Fruit fly (Drosophila melanogaster) whole organism, embryonic: ENCODE results near the gene CG10365.

Source experiments
- Aef1 ChIP-seq: fragments of 200-800 bp; sonication (Bioruptor generic); IDR thresholded peaks from 3 replicates; pipeline ENCODE4 v1.3.6; 2022; ENCODE audit warnings: missing biosample characterization, missing genetic modification characterization
- CG10321 ChIP-seq: fragments of 200-800 bp; sonication (Bioruptor generic); IDR thresholded peaks from 2 replicates; pipeline ENCODE4 v1.3.6; 2022; ENCODE audit warnings: missing biosample characterization, missing genetic modification characterization
- CG10366 ChIP-seq: fragments of 200-800 bp; sonication (Bioruptor generic); IDR thresholded peaks from 2 replicates; pipeline ENCODE4 v1.3.6; 2022; ENCODE audit warnings: missing biosample characterization, missing genetic modification characterization
- CG10565 ChIP-seq: fragments of 200-800 bp; sonication (Bioruptor generic); optimal IDR thresholded peaks from 3 replicates; lab custom pipeline; 2016; ENCODE audit warnings: missing biosample characterization, mild to moderate bottlenecking, missing genetic modification characterization
- CG11398 ChIP-seq: fragments of 200-800 bp; sonication (Bioruptor generic); optimal IDR thresholded peaks from 2 replicates; lab custom pipeline; 2016; ENCODE audit warnings: missing biosample characterization, missing genetic modification characterization
- CG11723 ChIP-seq: fragments of 200-800 bp; sonication (Bioruptor generic); optimal IDR thresholded peaks from 2 replicates; lab custom pipeline; 2017; ENCODE audit warnings: missing biosample characterization, mild to moderate bottlenecking, missing genetic modification characterization
- CG13296 ChIP-seq: fragments of 200-800 bp; sonication (Bioruptor generic); optimal IDR thresholded peaks from 3 replicates; lab custom pipeline; 2018; ENCODE audit warnings: missing biosample characterization, mild to moderate bottlenecking, missing genetic modification characterization
- CG15269 ChIP-seq: fragments of 200-800 bp; sonication (Bioruptor generic); optimal IDR thresholded peaks from 2 replicates; lab custom pipeline; 2018; ENCODE audit warnings: missing biosample characterization, mild to moderate bottlenecking, missing genetic modification characterization, moderate library complexity
- CG16779 ChIP-seq: fragments of 200-800 bp; sonication (Bioruptor generic); IDR thresholded peaks from 2 replicates; pipeline ENCODE4 v1.3.6; 2022; ENCODE audit warnings: missing biosample characterization, missing genetic modification characterization
- CG16813 ChIP-seq: fragments of 200-800 bp; sonication (Bioruptor generic); IDR thresholded peaks from 3 replicates; pipeline ENCODE4 v1.3.6; 2022; ENCODE audit warnings: missing biosample characterization, missing genetic modification characterization; ENCODE audit not compliant: partially characterized antibody
- CG17829 ChIP-seq: fragments of 200-800 bp; optimal IDR thresholded peaks from 2 replicates; lab custom pipeline; 2019; ENCODE audit warnings: missing biosample characterization, mild to moderate bottlenecking, missing genetic modification characterization, moderate library complexity
- CG17912 ChIP-seq: fragments of 200-800 bp; sonication (Bioruptor generic); optimal IDR thresholded peaks from 2 replicates; lab custom pipeline; 2018; ENCODE audit warnings: missing biosample characterization, mild to moderate bottlenecking, missing genetic modification characterization
- CG18619 ChIP-seq: fragments of 200-800 bp; sonication (Bioruptor generic); optimal IDR thresholded peaks from 3 replicates; lab custom pipeline; 2017; ENCODE audit warnings: missing biosample characterization, mild to moderate bottlenecking, missing genetic modification characterization
- CG30431 ChIP-seq: fragments of 200-800 bp; sonication (Bioruptor generic); optimal IDR thresholded peaks from 2 replicates; lab custom pipeline; 2017; ENCODE audit warnings: missing biosample characterization, missing genetic modification characterization
- CG31388 ChIP-seq: fragments of 200-800 bp; sonication (Bioruptor generic); optimal IDR thresholded peaks from 2 replicates; lab custom pipeline; 2016; ENCODE audit warnings: missing biosample characterization, missing genetic modification characterization
- CG32532 ChIP-seq: fragments of 200-800 bp; sonication (Bioruptor generic); IDR thresholded peaks from 2 replicates; pipeline ENCODE4 v1.3.6; 2022; ENCODE audit warnings: missing biosample characterization, missing genetic modification characterization
- CG32772 ChIP-seq: fragments of 200-800 bp; sonication (Bioruptor generic); IDR thresholded peaks from 2 replicates; pipeline ENCODE4 v1.3.6; 2022; ENCODE audit warnings: missing biosample characterization, missing genetic modification characterization
- CG3407 ChIP-seq: fragments of 200-800 bp; sonication (Bioruptor generic); optimal IDR thresholded peaks from 2 replicates; lab custom pipeline; 2018; ENCODE audit warnings: missing biosample characterization, mild to moderate bottlenecking, missing genetic modification characterization
- CG6654 ChIP-seq: fragments of 200-800 bp; sonication (Bioruptor generic); optimal IDR thresholded peaks from 2 replicates; lab custom pipeline; 2017; ENCODE audit warnings: missing biosample characterization, mild to moderate bottlenecking, missing genetic modification characterization
- CG7928 ChIP-seq: fragments of 200-800 bp; sonication (Bioruptor generic); optimal IDR thresholded peaks from 2 replicates; lab custom pipeline; 2017; ENCODE audit warnings: missing biosample characterization, mild to moderate bottlenecking, missing genetic modification characterization
- CG8281 ChIP-seq: fragments of 200-800 bp; sonication (Bioruptor generic); optimal IDR thresholded peaks from 2 replicates; lab custom pipeline; 2018; ENCODE audit warnings: missing biosample characterization, mild to moderate bottlenecking, missing genetic modification characterization, moderate library complexity
- CoRest ChIP-seq: fragments of 200-800 bp; sonication (Bioruptor generic); optimal IDR thresholded peaks from 3 replicates; lab custom pipeline; 2018; ENCODE audit warnings: missing biosample characterization, mild to moderate bottlenecking, missing genetic modification characterization, moderate library complexity
- D19A ChIP-seq: fragments of 200-800 bp; optimal IDR thresholded peaks from 3 replicates; lab custom pipeline; 2019; ENCODE audit warnings: missing biosample characterization, mild to moderate bottlenecking, missing genetic modification characterization, moderate library complexity
- Dek ChIP-seq: fragments of 200-800 bp; sonication (Bioruptor generic); optimal IDR thresholded peaks from 3 replicates; lab custom pipeline; 2019; ENCODE audit warnings: missing biosample characterization, mild to moderate bottlenecking, missing genetic modification characterization, moderate library complexity
- Doc2 ChIP-seq: fragments of 200-800 bp; sonication (Bioruptor generic); IDR thresholded peaks from 2 replicates; pipeline ENCODE4 v1.3.6; 2022; ENCODE audit warnings: missing biosample characterization, missing genetic modification characterization
- HHEX ChIP-seq: fragments of 200-800 bp; sonication (Bioruptor generic); optimal IDR thresholded peaks from 3 replicates; lab custom pipeline; 2017; ENCODE audit warnings: missing biosample characterization, mild to moderate bottlenecking, missing genetic modification characterization, missing genetic modification reagents
- HLH54F ChIP-seq: fragments of 200-800 bp; sonication (Bioruptor generic); optimal IDR thresholded peaks from 3 replicates; lab custom pipeline; 2016; ENCODE audit warnings: missing biosample characterization, missing genetic modification characterization
- HmgD ChIP-seq: fragments of 200-800 bp; sonication (Bioruptor generic); optimal IDR thresholded peaks from 3 replicates; lab custom pipeline; 2016; ENCODE audit warnings: missing biosample characterization, missing genetic modification characterization
- HmgZ ChIP-seq: fragments of 200-800 bp; sonication (Bioruptor generic); optimal IDR thresholded peaks from 2 replicates; lab custom pipeline; 2018; ENCODE audit warnings: missing biosample characterization, mild to moderate bottlenecking, missing genetic modification characterization
- Hmr ChIP-seq: fragments of 200-800 bp; sonication (Bioruptor generic); optimal IDR thresholded peaks from 3 replicates; lab custom pipeline; 2017; ENCODE audit warnings: mild to moderate bottlenecking, missing biosample characterization, missing genetic modification reagents, missing genetic modification characterization
- Hr39 ChIP-seq: fragments of >200 bp; optimal IDR thresholded peaks from 2 replicates; lab custom pipeline; 2017
- Hsf ChIP-seq: fragments of 200-800 bp; sonication (Bioruptor generic); optimal IDR thresholded peaks from 3 replicates; lab custom pipeline; 2016; ENCODE audit warnings: missing biosample characterization, missing genetic modification characterization
- Lpt ChIP-seq: fragments of >200 bp; optimal IDR thresholded peaks from 2 replicates; lab custom pipeline; 2018; ENCODE audit warnings: missing biosample characterization, missing genetic modification characterization
- Neu2 ChIP-seq: fragments of 200-800 bp; sonication (Bioruptor generic); optimal IDR thresholded peaks from 3 replicates; lab custom pipeline; 2016; ENCODE audit warnings: missing biosample characterization, missing genetic modification characterization, borderline replicate concordance
- Opbp ChIP-seq: fragments of 200-800 bp; sonication (Bioruptor generic); IDR thresholded peaks from 3 replicates; pipeline ENCODE4 v1.3.6; 2022; ENCODE audit warnings: missing biosample characterization, missing genetic modification characterization; ENCODE audit not compliant: partially characterized antibody
- ase ChIP-seq: fragments of 200-800 bp; sonication (Bioruptor generic); IDR thresholded peaks from 3 replicates; pipeline ENCODE4 v1.3.6; 2022; ENCODE audit warnings: missing biosample characterization, missing genetic modification characterization
- crol ChIP-seq: fragments of 200-800 bp; sonication (Bioruptor generic); IDR thresholded peaks from 2 replicates; pipeline ENCODE4 v1.3.6; 2022; ENCODE audit warnings: missing biosample characterization, missing genetic modification characterization
- dati ChIP-seq: fragments of 200-800 bp; sonication (Bioruptor generic); IDR thresholded peaks from 2 replicates; pipeline ENCODE4 v1.3.6; 2022; ENCODE audit warnings: missing biosample characterization, missing genetic modification characterization
- eyg ChIP-seq: fragments of 200-800 bp; sonication (Bioruptor generic); optimal IDR thresholded peaks from 3 replicates; lab custom pipeline; 2016; ENCODE audit warnings: missing biosample characterization, missing genetic modification characterization
- fu2 ChIP-seq: fragments of 200-800 bp; sonication (Bioruptor generic); optimal IDR thresholded peaks from 2 replicates; lab custom pipeline; 2016; ENCODE audit warnings: missing biosample characterization, missing genetic modification characterization
- lab ChIP-seq: fragments of 200-800 bp; sonication (Bioruptor generic); optimal IDR thresholded peaks from 3 replicates; lab custom pipeline; 2017; ENCODE audit warnings: missing biosample characterization, missing genetic modification characterization, mild to moderate bottlenecking, moderate library complexity, missing genetic modification reagents
- nau ChIP-seq: fragments of 200-800 bp; sonication (Bioruptor generic); optimal IDR thresholded peaks from 3 replicates; lab custom pipeline; 2017; ENCODE audit warnings: missing biosample characterization, mild to moderate bottlenecking, missing genetic modification characterization, missing genetic modification reagents
- onecut ChIP-seq: fragments of 200-800 bp; sonication (Bioruptor generic); IDR thresholded peaks from 2 replicates; pipeline ENCODE4 v1.3.6; 2022; ENCODE audit warnings: missing biosample characterization, missing genetic modification characterization
- pnt ChIP-seq: fragments of 200-800 bp; sonication (Bioruptor generic); optimal IDR thresholded peaks from 3 replicates; lab custom pipeline; 2016; ENCODE audit warnings: missing biosample characterization, missing genetic modification characterization
- pum ChIP-seq: fragments of 200-800 bp; sonication (Bioruptor generic); optimal IDR thresholded peaks from 2 replicates; lab custom pipeline; 2016; ENCODE audit warnings: missing biosample characterization, missing genetic modification characterization
- pzg ChIP-seq: fragments of 200-800 bp; sonication (Bioruptor generic); optimal IDR thresholded peaks from 3 replicates; lab custom pipeline; 2018; ENCODE audit warnings: missing biosample characterization, mild to moderate bottlenecking, missing genetic modification characterization, moderate library complexity
- ranshi ChIP-seq: fragments of 200-800 bp; sonication (Bioruptor generic); IDR thresholded peaks from 2 replicates; pipeline ENCODE4 v1.3.6; 2022; ENCODE audit warnings: missing biosample characterization, missing genetic modification characterization
- schlank ChIP-seq: fragments of 200-800 bp; sonication (Bioruptor generic); optimal IDR thresholded peaks from 2 replicates; lab custom pipeline; 2018; ENCODE audit warnings: missing biosample characterization, mild to moderate bottlenecking, missing genetic modification characterization
- sim ChIP-seq: fragments of 200-800 bp; sonication (Bioruptor generic); IDR thresholded peaks from 2 replicates; pipeline ENCODE4 v1.3.6; 2022; ENCODE audit warnings: missing biosample characterization, missing genetic modification characterization
- slbo ChIP-seq: fragments of 200-800 bp; sonication (Bioruptor generic); IDR thresholded peaks from 2 replicates; pipeline ENCODE4 v1.3.6; 2022; ENCODE audit warnings: missing biosample characterization, missing genetic modification characterization
- sr ChIP-seq: fragments of 200-800 bp; sonication (Bioruptor generic); IDR thresholded peaks from 3 replicates; pipeline ENCODE4 v1.3.6; 2022; ENCODE audit warnings: missing biosample characterization, missing genetic modification characterization
- sug ChIP-seq: fragments of 200-800 bp; optimal IDR thresholded peaks from 2 replicates; lab custom pipeline; 2019; ENCODE audit warnings: missing biosample characterization, mild to moderate bottlenecking, missing genetic modification characterization, moderate library complexity
- vvl ChIP-seq: fragments of 200-800 bp; sonication (Bioruptor generic); IDR thresholded peaks from 2 replicates; pipeline ENCODE4 v1.3.6; 2022; ENCODE audit warnings: missing biosample characterization, missing genetic modification characterization
- wdn ChIP-seq: fragments of 200-800 bp; sonication (Bioruptor generic); IDR thresholded peaks from 2 replicates; pipeline ENCODE4 v1.3.6; 2022; ENCODE audit warnings: missing biosample characterization, missing genetic modification characterization

The CG10365 gene

DNA sequence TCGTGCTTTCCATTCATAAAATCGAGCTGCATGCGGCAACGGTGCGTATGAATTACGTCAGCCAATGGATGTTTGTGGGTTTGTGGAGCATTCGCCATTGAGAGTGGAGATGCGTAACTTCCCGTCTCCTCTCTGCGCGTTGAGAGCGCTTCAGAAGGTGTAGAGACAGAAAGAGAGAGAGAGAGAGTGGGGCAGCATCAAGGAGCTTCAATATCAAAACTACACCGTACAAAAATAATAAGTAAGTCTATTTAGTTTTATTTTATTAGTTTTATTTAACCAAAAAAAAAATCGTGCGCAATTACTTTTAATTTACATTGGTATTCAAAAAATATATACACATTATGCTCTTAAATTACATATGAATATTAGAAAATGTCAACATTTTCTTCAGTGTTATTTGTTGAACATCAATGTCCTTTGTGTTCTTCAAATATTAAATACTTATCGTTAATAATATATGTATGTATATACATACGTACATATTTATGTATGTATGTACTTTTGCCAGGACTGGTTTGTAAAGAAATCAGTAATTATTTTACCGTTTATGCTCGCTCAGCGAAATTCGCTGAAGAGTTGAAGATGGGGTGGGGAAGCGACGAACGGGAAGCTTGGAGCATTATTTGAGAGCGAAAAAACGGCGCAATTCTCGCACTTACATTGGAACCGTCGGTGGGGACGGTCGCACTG lies at the start of gene CG10365 (continued):
- peak; percentile 64; the same call in 1 of the 2 replicates for TF ChIP-seq sim
- TF ChIP-seq CG31388 (GFP tag; lab: Kevin White, UChicago): peak; percentile 32
- no peak for TF ChIP-seq CG11398
- TF ChIP-seq CG10366 (GFP tag; lab: Robert Waterston, UW): peak; percentile 83
- no peak for TF ChIP-seq Doc2 (GFP tag; lab: Robert Waterston, UW)
- TF ChIP-seq Lpt (GFP tag; lab: Kevin White, UChicago): no peak
- peak; percentile 58 for TF ChIP-seq CG17829 (tag; lab: Kevin White, UChicago)
- TF ChIP-seq CG6654 (GFP tag; lab: Kevin White, UChicago): peak; percentile 5
- peak; percentile 70 for TF ChIP-seq wdn
- peak; percentile 74 for TF ChIP-seq onecut (GFP tag; lab: Robert Waterston, UW)
- TF ChIP-seq sug: peak; percentile 36
- no peak for TF ChIP-seq HLH54F (GFP tag; lab: Kevin White, UChicago)
- peak; percentile 94 for TF ChIP-seq slbo
- peak; percentile 93 for TF ChIP-seq vvl
- no peak for TF ChIP-seq CG16813 (GFP tag; lab: Robert Waterston, UW)
- no peak for TF ChIP-seq pum
- peak; percentile 90 for TF ChIP-seq Dek (tag; lab: Kevin White, UChicago)
- TF ChIP-seq ranshi (GFP tag; lab: Robert Waterston, UW): peak; percentile 88
- peak; percentile 95 for TF ChIP-seq CG15269
- peak; percentile 38; the same call in 1 of the 2 replicates for TF ChIP-seq dati (GFP tag; lab: Robert Waterston, UW)
- TF ChIP-seq CG32532 (GFP tag; lab: Robert Waterston, UW): peak; percentile 91
- peak; percentile 94 for TF ChIP-seq Hmr (GFP tag; lab: Kevin White, UChicago)
- no peak for TF ChIP-seq CG10565
- no peak for TF ChIP-seq CG7928 (GFP tag; lab: Kevin White, UChicago)
- TF ChIP-seq CG13296 (GFP tag; lab: Kevin White, UChicago): peak; percentile 91
- TF ChIP-seq CG8281 (tag; lab: Kevin White, UChicago): peak; percentile 64
- TF ChIP-seq CG3407 (GFP tag; lab: Kevin White, UChicago): peak; percentile 54
- TF ChIP-seq HmgD (GFP tag; lab: Kevin White, UChicago): no peak
- peak; percentile 78 for TF ChIP-seq Aef1 (GFP tag; lab: Robert Waterston, UW)
- TF ChIP-seq fu2 (GFP tag; lab: Kevin White, UChicago): no peak
- no peak for TF ChIP-seq schlank (tag; lab: Kevin White, UChicago)
- no peak for TF ChIP-seq Opbp (GFP tag; lab: Robert Waterston, UW)
- no peak for TF ChIP-seq CG30431
- peak; percentile 79 for TF ChIP-seq CG18619 (GFP tag; lab: Kevin White, UChicago)
- peak; percentile 80 for TF ChIP-seq HmgZ (tag; lab: Kevin White, UChicago)
- TF ChIP-seq eyg: no peak
- no peak for TF ChIP-seq Neu2 (GFP tag; lab: Kevin White, UChicago)
- no peak for TF ChIP-seq CG11723 (GFP tag; lab: Kevin White, UChicago)
- peak; percentile 92 for TF ChIP-seq lab (GFP tag; lab: Kevin White, UChicago)
- TF ChIP-seq pnt: no peak

dm6 chr3R:23674369-23674768 lies 48.8 kb upstream of the CG10365 start:
- no peak for TF ChIP-seq nau
- TF ChIP-seq Hsf (GFP tag; lab: Kevin White, UChicago): no peak
- TF ChIP-seq ase (GFP tag; lab: Robert Waterston, UW): no peak
- TF ChIP-seq Hr39 (lab: Kevin White, UChicago): no peak
- TF ChIP-seq pzg (GFP tag; lab: Kevin White, UChicago): no peak
- no peak for TF ChIP-seq CG32772 (GFP tag; lab: Robert Waterston, UW)
- no peak for TF ChIP-seq CoRest
- TF ChIP-seq CG10321: no peak
- no peak for TF ChIP-seq D19A
- no peak for TF ChIP-seq HHEX
- no peak for TF ChIP-seq CG17912 (GFP tag; lab: Kevin White, UChicago)
- no peak for TF ChIP-seq crol (GFP tag; lab: Robert Waterston, UW)
- no peak for TF ChIP-seq CG16779 (GFP tag; lab: Robert Waterston, UW)
- TF ChIP-seq sr (GFP tag; lab: Robert Waterston, UW): no peak
